Fruit fly (Drosophila melanogaster): ENCODE data around the gene scu.

dm6 chrX:18058108-18058507 lies 33.0 kb upstream of the scu start:
- no peak for TF ChIP-seq usp (GFP tag; optimal IDR thresholded peaks at IDR 0.05)
- no peak for TF ChIP-seq psq (optimal IDR thresholded peaks at IDR 0.05)
- TF ChIP-seq CG8478 (optimal IDR thresholded peaks at IDR 0.05) = no peak
- TF ChIP-seq pan (optimal IDR thresholded peaks at IDR 0.05) = no peak

Measured in whole organism.